Fruit fly (Drosophila melanogaster) whole organism, embryonic: ENCODE results near the gene CG7945.
A peak's percentile ranks its signal among the peaks of the same experiment; 100 is the strongest.

ENCODE experiments used
- Abd-B ChIP-seq: fragments of 200-800 bp; sonication (Bioruptor generic); optimal IDR thresholded peaks from 2 replicates; lab custom pipeline; 2018; ENCODE audit warnings: missing biosample characterization, mild to moderate bottlenecking, missing genetic modification characterization, moderate library complexity
- CG10543 ChIP-seq: fragments of 200-800 bp; sonication (Bioruptor generic); optimal IDR thresholded peaks from 3 replicates; lab custom pipeline; 2017; ENCODE audit warnings: missing biosample characterization, mild to moderate bottlenecking, missing genetic modification characterization, moderate library complexity
- CG10654 ChIP-seq: fragments of 200-800 bp; sonication (Bioruptor generic); optimal IDR thresholded peaks from 2 replicates; lab custom pipeline; 2016; ENCODE audit warnings: missing biosample characterization, missing genetic modification characterization
- CG10979 ChIP-seq: fragments of 200-800 bp; sonication (Bioruptor generic); optimal IDR thresholded peaks from 2 replicates; lab custom pipeline; 2018; ENCODE audit warnings: missing biosample characterization, mild to moderate bottlenecking, missing genetic modification characterization, moderate library complexity
- CG11247 ChIP-seq: fragments of 200-800 bp; sonication (Bioruptor generic); IDR thresholded peaks from 2 replicates; pipeline ENCODE4 v1.3.6; 2022; ENCODE audit warnings: missing biosample characterization, missing genetic modification characterization
- CG11723 ChIP-seq: fragments of 200-800 bp; sonication (Bioruptor generic); optimal IDR thresholded peaks from 2 replicates; lab custom pipeline; 2017; ENCODE audit warnings: missing biosample characterization, mild to moderate bottlenecking, missing genetic modification characterization
- CG12071 ChIP-seq: fragments of 200-800 bp; sonication (Bioruptor generic); optimal IDR thresholded peaks from 3 replicates; lab custom pipeline; 2018; ENCODE audit warnings: missing biosample characterization, mild to moderate bottlenecking, missing genetic modification characterization
- CG12219 ChIP-seq: fragments of 200-800 bp; sonication (Bioruptor generic); optimal IDR thresholded peaks from 3 replicates; lab custom pipeline; 2018; ENCODE audit warnings: missing biosample characterization, mild to moderate bottlenecking, missing genetic modification characterization
- CG12769 ChIP-seq: fragments of 200-800 bp; sonication (Bioruptor generic); optimal IDR thresholded peaks from 2 replicates; lab custom pipeline; 2019; ENCODE audit warnings: missing biosample characterization, mild to moderate bottlenecking, missing genetic modification characterization, moderate library complexity
- CG14441 ChIP-seq: fragments of 200-800 bp; sonication (Bioruptor generic); IDR thresholded peaks from 2 replicates; pipeline ENCODE4 v1.3.6; 2022; ENCODE audit warnings: missing biosample characterization, missing genetic modification characterization
- CG14667 ChIP-seq: fragments of 200-800 bp; sonication (Bioruptor generic); IDR thresholded peaks from 2 replicates; pipeline ENCODE4 v1.3.6; 2022; ENCODE audit warnings: missing biosample characterization, missing genetic modification characterization
- CG14965 ChIP-seq: fragments of 200-800 bp; sonication (Bioruptor generic); optimal IDR thresholded peaks from 2 replicates; lab custom pipeline; 2016; ENCODE audit warnings: missing biosample characterization, missing genetic modification characterization, borderline replicate concordance
- CG15514 ChIP-seq: fragments of 200-800 bp; sonication (Bioruptor generic); optimal IDR thresholded peaks from 3 replicates; lab custom pipeline; 2017; ENCODE audit warnings: missing biosample characterization, missing genetic modification characterization, mild to moderate bottlenecking, moderate library complexity, missing genetic modification reagents
- CG18011 ChIP-seq: fragments of 200-800 bp; sonication (Bioruptor generic); optimal IDR thresholded peaks from 2 replicates; lab custom pipeline; 2017; ENCODE audit warnings: missing biosample characterization, missing genetic modification characterization, mild to moderate bottlenecking, moderate library complexity, missing genotype
- CG18764 ChIP-seq: fragments of 200-800 bp; sonication (Bioruptor generic); optimal IDR thresholded peaks from 3 replicates; lab custom pipeline; 2016; ENCODE audit warnings: missing biosample characterization, missing genetic modification characterization
- CG3065 ChIP-seq: fragments of 200-800 bp; sonication (Bioruptor generic); optimal IDR thresholded peaks from 2 replicates; lab custom pipeline; 2016; ENCODE audit warnings: missing biosample characterization, missing genetic modification characterization
- CG3163 ChIP-seq: fragments of 200-800 bp; sonication (Bioruptor generic); optimal IDR thresholded peaks from 3 replicates; lab custom pipeline; 2016; ENCODE audit warnings: missing biosample characterization, missing genetic modification characterization
- CG32772 ChIP-seq: fragments of 200-800 bp; sonication (Bioruptor generic); IDR thresholded peaks from 2 replicates; pipeline ENCODE4 v1.3.6; 2022; ENCODE audit warnings: missing biosample characterization, missing genetic modification characterization
- CG3407 ChIP-seq: fragments of 200-800 bp; sonication (Bioruptor generic); optimal IDR thresholded peaks from 2 replicates; lab custom pipeline; 2018; ENCODE audit warnings: missing biosample characterization, mild to moderate bottlenecking, missing genetic modification characterization
- CG4282 ChIP-seq: fragments of 200-800 bp; sonication (Bioruptor generic); optimal IDR thresholded peaks from 2 replicates; lab custom pipeline; 2016; ENCODE audit warnings: missing biosample characterization, missing genetic modification characterization
- CG4854 ChIP-seq: fragments of 200-800 bp; sonication (Bioruptor generic); optimal IDR thresholded peaks from 2 replicates; lab custom pipeline; 2016; ENCODE audit warnings: missing biosample characterization, missing genetic modification characterization, inconsistent platforms
- CG6254 ChIP-seq: fragments of 200-800 bp; sonication (Bioruptor generic); optimal IDR thresholded peaks from 3 replicates; lab custom pipeline; 2017; ENCODE audit warnings: mild to moderate bottlenecking, missing biosample characterization, missing genetic modification reagents, missing genetic modification characterization
- CG7271 ChIP-seq: fragments of 200-800 bp; sonication (Bioruptor generic); optimal IDR thresholded peaks from 2 replicates; lab custom pipeline; 2018; ENCODE audit warnings: missing biosample characterization, mild to moderate bottlenecking, missing genetic modification characterization, moderate library complexity
- CG9932 ChIP-seq: fragments of 200-800 bp; sonication (Bioruptor generic); IDR thresholded peaks from 2 replicates; pipeline ENCODE4 v1.3.6; 2022; ENCODE audit warnings: missing biosample characterization, missing genetic modification characterization
- Dll ChIP-seq: fragments of 200-800 bp; sonication (Bioruptor generic); IDR thresholded peaks from 4 replicates; pipeline ENCODE4 v1.3.6; 2022; ENCODE audit warnings: missing biosample characterization, missing genetic modification characterization; ENCODE audit not compliant: partially characterized antibody
- Ets97D ChIP-seq: fragments of 200-800 bp; sonication (Bioruptor generic); optimal IDR thresholded peaks from 3 replicates; lab custom pipeline; 2016; ENCODE audit warnings: missing biosample characterization, missing genetic modification characterization
- GATAe ChIP-seq: fragments of 200-800 bp; sonication (Bioruptor generic); conservative IDR thresholded peaks from 2 replicates; pipeline ENCODE4 v1.3.6; 2022; ENCODE audit warnings: missing biosample characterization, missing genetic modification characterization
- HLH4C ChIP-seq: fragments of 200-800 bp; sonication (Bioruptor generic); IDR thresholded peaks from 3 replicates; pipeline ENCODE4 v1.3.6; 2022; ENCODE audit warnings: missing biosample characterization, missing genetic modification characterization; ENCODE audit not compliant: partially characterized antibody
- HmgD ChIP-seq: fragments of 200-800 bp; sonication (Bioruptor generic); optimal IDR thresholded peaks from 3 replicates; lab custom pipeline; 2016; ENCODE audit warnings: missing biosample characterization, missing genetic modification characterization
- Lim3 ChIP-seq: fragments of 200-800 bp; sonication (Bioruptor generic); IDR thresholded peaks from 2 replicates; pipeline ENCODE4 v1.3.6; 2022; ENCODE audit warnings: missing biosample characterization, missing genetic modification characterization
- MBD-R2 ChIP-seq: fragments of 200-800 bp; sonication (Bioruptor generic); IDR thresholded peaks from 2 replicates; pipeline ENCODE4 v1.3.6; 2022; ENCODE audit warnings: missing biosample characterization, missing genetic modification characterization
- Med ChIP-seq: fragments of 200-800 bp; sonication (Bioruptor generic); peaks from one replicate; lab custom pipeline; 2016; ENCODE audit warnings: missing biosample characterization, missing genetic modification characterization, mild to moderate bottlenecking, inconsistent platforms, moderate library complexity
- Mes4 ChIP-seq: fragments of 200-800 bp; sonication (Bioruptor generic); optimal IDR thresholded peaks from 2 replicates; lab custom pipeline; 2016; ENCODE audit warnings: missing biosample characterization, missing genetic modification characterization
- NK7.1 ChIP-seq: fragments of 200-800 bp; sonication (Bioruptor generic); optimal IDR thresholded peaks from 3 replicates; lab custom pipeline; 2016; ENCODE audit warnings: missing biosample characterization, missing genetic modification characterization
- Neu2 ChIP-seq: fragments of 200-800 bp; sonication (Bioruptor generic); optimal IDR thresholded peaks from 3 replicates; lab custom pipeline; 2016; ENCODE audit warnings: missing biosample characterization, missing genetic modification characterization, borderline replicate concordance
- Stat92E ChIP-seq, 3 experiments: fragments of >200 bp in 2 of 3; fragments of 200-800 bp in 1 of 3; sonication (Bioruptor generic) in 1 of 3; optimal IDR thresholded peaks; 2 replicates each; lab custom pipeline; 2017 to 2019; ENCODE audit warnings: missing biosample characterization in 3 of 3, missing genetic modification characterization in 3 of 3, mild to moderate bottlenecking in 1 of 3, moderate library complexity in 1 of 3
- TFAM ChIP-seq: fragments of 200-800 bp; sonication (Bioruptor generic); optimal IDR thresholded peaks from 2 replicates; lab custom pipeline; 2017; ENCODE audit warnings: missing biosample characterization, missing genetic modification characterization, inconsistent platforms
- Usf ChIP-seq: fragments of 200-800 bp; sonication (Bioruptor generic); optimal IDR thresholded peaks from 2 replicates; lab custom pipeline; 2017; ENCODE audit warnings: missing genotype, missing biosample characterization, missing genetic modification characterization
- dan ChIP-seq: fragments of 200-800 bp; sonication (Bioruptor generic); IDR thresholded peaks from 2 replicates; pipeline ENCODE4 v1.3.6; 2022; ENCODE audit warnings: missing biosample characterization, missing genetic modification characterization
- fd102C ChIP-seq: fragments of 200-800 bp; sonication (Bioruptor generic); optimal IDR thresholded peaks from 2 replicates; lab custom pipeline; 2018; ENCODE audit warnings: missing biosample characterization, mild to moderate bottlenecking, missing genetic modification characterization, moderate library complexity
- jumu ChIP-seq: fragments of 200-800 bp; sonication (Bioruptor generic); optimal IDR thresholded peaks from 3 replicates; lab custom pipeline; 2016; ENCODE audit warnings: missing biosample characterization, missing genetic modification characterization
- nerfin-1 ChIP-seq: fragments of 200-800 bp; sonication (Bioruptor generic); optimal IDR thresholded peaks from 3 replicates; lab custom pipeline; 2019; ENCODE audit warnings: missing biosample characterization, mild to moderate bottlenecking, missing genetic modification characterization, moderate library complexity
- peb ChIP-seq: fragments of 200-800 bp; sonication (Bioruptor generic); IDR thresholded peaks from 2 replicates; pipeline ENCODE4 v1.3.6; 2022; ENCODE audit warnings: missing biosample characterization, missing genetic modification characterization
- phol ChIP-seq: fragments of 200-800 bp; sonication (Bioruptor generic); optimal IDR thresholded peaks from 3 replicates; lab custom pipeline; 2018; ENCODE audit warnings: missing biosample characterization, mild to moderate bottlenecking, missing genetic modification characterization, moderate library complexity
- ranshi ChIP-seq: fragments of 200-800 bp; sonication (Bioruptor generic); IDR thresholded peaks from 2 replicates; pipeline ENCODE4 v1.3.6; 2022; ENCODE audit warnings: missing biosample characterization, missing genetic modification characterization
- rib ChIP-seq: fragments of 200-800 bp; sonication (Bioruptor generic); IDR thresholded peaks from 2 replicates; pipeline ENCODE4 v1.3.6; 2022; ENCODE audit warnings: missing biosample characterization, missing genetic modification characterization
- sens-2 ChIP-seq: fragments of 200-800 bp; sonication (Bioruptor generic); IDR thresholded peaks from 2 replicates; pipeline ENCODE4 v1.3.6; 2022; ENCODE audit warnings: missing biosample characterization, missing genetic modification characterization
- sima ChIP-seq: fragments of 200-800 bp; sonication (Bioruptor generic); optimal IDR thresholded peaks from 2 replicates; lab custom pipeline; 2016; ENCODE audit warnings: missing biosample characterization, missing genetic modification characterization
- stc ChIP-seq: fragments of 200-800 bp; sonication (Bioruptor generic); IDR thresholded peaks from 2 replicates; pipeline ENCODE4 v1.3.6; 2022; ENCODE audit warnings: missing biosample characterization, missing genetic modification characterization
- vnd ChIP-seq: fragments of 200-800 bp; sonication (Bioruptor generic); IDR thresholded peaks from 3 replicates; pipeline ENCODE4 v1.3.6; 2022; ENCODE audit warnings: missing biosample characterization, missing genetic modification characterization; ENCODE audit not compliant: partially characterized antibody
- z ChIP-seq: fragments of 200-800 bp; sonication (Bioruptor generic); IDR thresholded peaks from 3 replicates; pipeline ENCODE4 v1.3.6; 2022; ENCODE audit warnings: missing biosample characterization, missing genetic modification characterization

CG7945 gene

dm6 chr3L:15523806-15524346 is at the start of gene CG7945 (continued):
- peak; percentile 78 for TF ChIP-seq HLH4C (GFP tag; lab: Robert Waterston, UW)
- TF ChIP-seq phol (tag; lab: Kevin White, UChicago), result peak; percentile 10
- TF ChIP-seq CG9932 (GFP tag; lab: Robert Waterston, UW), result no peak
- TF ChIP-seq CG12071 (GFP tag; lab: Kevin White, UChicago), result no peak
- TF ChIP-seq dan (GFP tag; lab: Robert Waterston, UW), result no peak
- no peak for TF ChIP-seq CG10979
- TF ChIP-seq rib, result no peak
- no peak for TF ChIP-seq NK7.1 (GFP tag; lab: Kevin White, UChicago)
- TF ChIP-seq CG32772 (GFP tag; lab: Robert Waterston, UW), result no peak
- no peak for TF ChIP-seq CG14441 (GFP tag; lab: Robert Waterston, UW)
- no peak for TF ChIP-seq CG11723 (GFP tag; lab: Kevin White, UChicago)
- no peak for TF ChIP-seq CG14667 (GFP tag; lab: Robert Waterston, UW)
- TF ChIP-seq CG3065, result no peak
- TF ChIP-seq fd102C (GFP tag; lab: Kevin White, UChicago), result no peak
- TF ChIP-seq Ets97D, result peak; percentile 37
- no peak for TF ChIP-seq ranshi (GFP tag; lab: Robert Waterston, UW)
- TF ChIP-seq Abd-B, result no peak
- peak; percentile 67 for TF ChIP-seq MBD-R2 (GFP tag; lab: Robert Waterston, UW)
- TF ChIP-seq vnd (GFP tag; lab: Robert Waterston, UW), result 0 out of 3 replicates have a peak, but pooled peaks have one; percentile 36
- TF ChIP-seq CG4282 (GFP tag; lab: Kevin White, UChicago), result no peak
- no peak for TF ChIP-seq Lim3 (GFP tag; lab: Robert Waterston, UW)
- no peak for TF ChIP-seq CG3407
- TF ChIP-seq Med (GFP tag; lab: Kevin White, UChicago), result peak; percentile 59
- no peak for TF ChIP-seq nerfin-1 (tag; lab: Kevin White, UChicago)
- TF ChIP-seq CG3163, result no peak
- TF ChIP-seq Mes4 (GFP tag; lab: Kevin White, UChicago), result no peak
- no peak for TF ChIP-seq sens-2
- no peak for TF ChIP-seq CG7271 (tag; lab: Kevin White, UChicago)
- no peak for TF ChIP-seq CG11247 (GFP tag; lab: Robert Waterston, UW)
- peak in 1 of 3 experiments; percentile 49 for TF ChIP-seq Stat92E (GFP tag; optimal IDR thresholded peaks at IDR 0.05; lab: Kevin White, UChicago)
- TF ChIP-seq Neu2, result no peak
- no peak for TF ChIP-seq CG18764
- no peak for TF ChIP-seq stc (GFP tag; lab: Robert Waterston, UW)
- no peak for TF ChIP-seq z
- TF ChIP-seq Usf (GFP tag; lab: Kevin White, UChicago), result no peak
- no peak for TF ChIP-seq CG10543 (GFP tag; lab: Kevin White, UChicago)
- TF ChIP-seq TFAM (GFP tag; lab: Kevin White, UChicago), result no peak
- no peak for TF ChIP-seq CG10654 (GFP tag; lab: Kevin White, UChicago)
- no peak for TF ChIP-seq CG14965
- no peak for TF ChIP-seq CG18011 (GFP tag; lab: Kevin White, UChicago)
- no peak for TF ChIP-seq peb (GFP tag; lab: Robert Waterston, UW)
- TF ChIP-seq CG6254 (GFP tag; lab: Kevin White, UChicago), result no peak
- no peak for TF ChIP-seq CG12769
- TF ChIP-seq jumu, result no peak
- TF ChIP-seq CG15514, result peak; percentile 51
- no peak for TF ChIP-seq HmgD
- TF ChIP-seq GATAe (GFP tag; lab: Robert Waterston, UW), result no peak
- no peak for TF ChIP-seq sima (GFP tag; lab: Kevin White, UChicago)
- TF ChIP-seq Dll (GFP tag; lab: Robert Waterston, UW), result peak; percentile 68; the same call in 3 of the 4 replicates
- TF ChIP-seq CG12219 (GFP tag; lab: Kevin White, UChicago), result no peak
- TF ChIP-seq CG4854 (GFP tag; lab: Kevin White, UChicago), result no peak
